Worm (Caenorhabditis elegans) whole organism, early embryonic: ENCODE results near the gene tsp-14.
A peak's percentile ranks its signal among the peaks of the same experiment; 100 is the strongest.

ENCODE experiments used
- B0310.2 ChIP-seq: sonication (generic microtip); optimal IDR thresholded peaks from 2 replicates; lab custom pipeline; 2016; ENCODE audit warnings: mild to moderate bottlenecking, missing genetic modification characterization, missing compliant biosample characterization
- F13C5.2 ChIP-seq: sonication (generic microtip); optimal IDR thresholded peaks from 2 replicates; lab custom pipeline; 2017; ENCODE audit warnings: mild to moderate bottlenecking, missing genetic modification characterization, inconsistent platforms, missing compliant biosample characterization
- aly-1 ChIP-seq: sonication (generic microtip); optimal IDR thresholded peaks from 2 replicates; lab custom pipeline; 2016; ENCODE audit warnings: missing genetic modification characterization, missing compliant biosample characterization
- ama-1 ChIP-seq: fragments of 150-350 bp; optimal IDR thresholded peaks from 2 replicates; lab custom pipeline; 2014
- ceh-13 ChIP-seq: fragments of 200-800 bp; sonication (Bioruptor generic); optimal IDR thresholded peaks from 2 replicates; lab custom pipeline; 2018; ENCODE audit warnings: mild to moderate bottlenecking, missing genetic modification characterization, missing compliant biosample characterization
- ceh-36 ChIP-seq: sonication (generic microtip); optimal IDR thresholded peaks from 2 replicates; lab custom pipeline; 2016; ENCODE audit warnings: missing genetic modification characterization, inconsistent platforms, missing compliant biosample characterization
- ets-7 ChIP-seq: sonication (generic microtip); optimal IDR thresholded peaks from 2 replicates; lab custom pipeline; 2016; ENCODE audit warnings: missing genotype, missing genetic modification characterization, missing compliant biosample characterization
- flt-1 ChIP-seq: fragments of 200-800 bp; sonication (Bioruptor generic); IDR thresholded peaks from 2 replicates; pipeline ENCODE4 v1.3.6; 2022; ENCODE audit warnings: missing genetic modification characterization, missing compliant biosample characterization
- hmbx-1 ChIP-seq: sonication (generic microtip); optimal IDR thresholded peaks from 2 replicates; lab custom pipeline; 2016; ENCODE audit warnings: mild to moderate bottlenecking, missing genetic modification characterization, missing compliant biosample characterization
- hmg-4 ChIP-seq: fragments of 200-800 bp; sonication (Bioruptor generic); optimal IDR thresholded peaks from 2 replicates; lab custom pipeline; 2018; ENCODE audit warnings: mild to moderate bottlenecking, missing genetic modification characterization, missing compliant biosample characterization
- hnd-1 ChIP-seq: sonication (generic microtip); optimal IDR thresholded peaks from 2 replicates; lab custom pipeline; 2016; ENCODE audit warnings: missing genetic modification characterization, missing compliant biosample characterization
- pes-1 ChIP-seq: fragments of 200-800 bp; sonication (Bioruptor generic); IDR thresholded peaks from 2 replicates; pipeline ENCODE4 v1.3.6; 2022; ENCODE audit warnings: missing genetic modification reagents, missing genetic modification characterization, missing compliant biosample characterization
- scrt-1 ChIP-seq: fragments of 200-800 bp; sonication (Bioruptor generic); IDR thresholded peaks from 2 replicates; pipeline ENCODE4 v1.3.6; 2022; ENCODE audit warnings: missing genetic modification characterization, missing compliant biosample characterization
- sea-1 ChIP-seq: fragments of 200-800 bp; sonication (Bioruptor generic); conservative IDR thresholded peaks from 2 replicates; pipeline ENCODE4 v1.3.6; 2022; ENCODE audit warnings: missing genetic modification characterization, missing compliant biosample characterization
- tbx-11 ChIP-seq: fragments of 200-800 bp; sonication (Bioruptor generic); IDR thresholded peaks from 2 replicates; pipeline ENCODE4 v1.3.6; 2022; ENCODE audit warnings: missing genetic modification characterization, missing compliant biosample characterization
- tbx-37 ChIP-seq: fragments of 200-800 bp; sonication (Bioruptor generic); conservative IDR thresholded peaks from 2 replicates; pipeline ENCODE4 v1.3.6; 2022; ENCODE audit warnings: missing genetic modification reagents, missing genetic modification characterization, missing compliant biosample characterization
- tra-4 ChIP-seq: sonication (generic microtip); optimal IDR thresholded peaks from 2 replicates; lab custom pipeline; 2017; ENCODE audit warnings: missing genetic modification characterization, missing compliant biosample characterization

The tsp-14 gene

ce11 chrX:4902376-4902775, 25.6 kb upstream of the tsp-14 start:
- TF ChIP-seq hmbx-1 (tag; lab: Kevin White, UChicago) (no peak), ama-1 (no peak), sea-1 (GFP tag; lab: Robert Waterston, UW) (no peak), ets-7 (tag; lab: Kevin White, UChicago) (no peak), F13C5.2 (tag; lab: Kevin White, UChicago) (no peak), tbx-11 (GFP tag; lab: Robert Waterston, UW) (no peak), ceh-13 (GFP tag; lab: Kevin White, UChicago) (no peak), hmg-4 (GFP tag; lab: Kevin White, UChicago) (no peak), ceh-36 (tag; lab: Kevin White, UChicago) (no peak), aly-1 (no peak), flt-1 (GFP tag; lab: Robert Waterston, UW) (no peak), tbx-37 (GFP tag; lab: Robert Waterston, UW) (no peak), pes-1 (no peak), B0310.2 (tag; lab: Kevin White, UChicago) (no peak), tra-4 (no peak), hnd-1 (tag; lab: Kevin White, UChicago) (no peak), scrt-1 (no peak)

- TF ChIP-seq tbx-37 (GFP tag; lab: Robert Waterston, UW) = no peak
These were observed 25.2 kb upstream of the tsp-14 start for ce11 chrX:4901974-4902373.

- TF ChIP-seq ets-7 (tag; lab: Kevin White, UChicago) (no peak), F13C5.2 (tag; lab: Kevin White, UChicago) (no peak), hmbx-1 (tag; lab: Kevin White, UChicago) (no peak), tra-4 (no peak)
These were observed 23.9 kb upstream of the tsp-14 start, which contains the start of gene T07F12.4 for ce11 chrX:4900685-4901084. T07F12.4 (minus strand) TSS chrX:4900814.

- TF ChIP-seq ceh-13 (GFP tag; lab: Kevin White, UChicago) (no peak), ets-7 (tag; lab: Kevin White, UChicago) (no peak), hmg-4 (GFP tag; lab: Kevin White, UChicago) (peak; percentile 37), pes-1 (no peak)
These were observed 22.9 kb upstream of the tsp-14 start for ce11 chrX:4899623-4900022.

- TF ChIP-seq F13C5.2 (tag; lab: Kevin White, UChicago) = no peak
- no peak for TF ChIP-seq sea-1 (GFP tag; lab: Robert Waterston, UW)
- TF ChIP-seq ets-7 (tag; lab: Kevin White, UChicago) = no peak
- TF ChIP-seq hnd-1 (tag; lab: Kevin White, UChicago) = no peak
These were observed 18.5 kb upstream of the tsp-14 start for ce11 chrX:4895223-4895622.

ce11 chrX:4893623-4894105, 16.9 kb upstream of the tsp-14 start, which contains the start of gene T07F12.1:
T07F12.1 (plus strand) TSS chrX:4894055.
- TF ChIP-seq pes-1 = no peak
- TF ChIP-seq ets-7 (tag; lab: Kevin White, UChicago) = no peak
- no peak for TF ChIP-seq ama-1
- no peak for TF ChIP-seq tbx-11 (GFP tag; lab: Robert Waterston, UW)
- TF ChIP-seq hmg-4 (GFP tag; lab: Kevin White, UChicago) = no peak
- no peak for TF ChIP-seq B0310.2 (tag; lab: Kevin White, UChicago)
- TF ChIP-seq F13C5.2 (tag; lab: Kevin White, UChicago) = no peak
- TF ChIP-seq aly-1 = no peak
- TF ChIP-seq ceh-13 (GFP tag; lab: Kevin White, UChicago) = no peak
- TF ChIP-seq scrt-1 = no peak
- no peak for TF ChIP-seq hnd-1 (tag; lab: Kevin White, UChicago)

- TF ChIP-seq hmg-4 (GFP tag; lab: Kevin White, UChicago) = peak; percentile 38
- TF ChIP-seq F13C5.2 (tag; lab: Kevin White, UChicago) = peak; percentile 34
- TF ChIP-seq ceh-36 (tag; lab: Kevin White, UChicago) = no peak
These were observed 13.4 kb upstream of the tsp-14 start, which contains the start of gene T07F12.2 for ce11 chrX:4890159-4890558. T07F12.2 (plus strand) TSS chrX:4890245.

ce11 chrX:4885651-4886050, 8.9 kb upstream of the tsp-14 start, which contains the start of gene arrd-23:
arrd-23 (plus strand) TSS chrX:4885951.
- no peak for TF ChIP-seq ets-7 (tag; lab: Kevin White, UChicago)

- TF ChIP-seq ets-7 (tag; lab: Kevin White, UChicago) (no peak), hmg-4 (GFP tag; lab: Kevin White, UChicago) (peak; percentile 54)
These were observed 4.5 kb upstream of the tsp-14 start for ce11 chrX:4881310-4881709.

- TF ChIP-seq aly-1 (no peak), tra-4 (no peak), flt-1 (GFP tag; lab: Robert Waterston, UW) (no peak), hmbx-1 (tag; lab: Kevin White, UChicago) (no peak), hnd-1 (tag; lab: Kevin White, UChicago) (no peak), pes-1 (no peak), ceh-13 (GFP tag; lab: Kevin White, UChicago) (no peak), sea-1 (GFP tag; lab: Robert Waterston, UW) (no peak), hmg-4 (GFP tag; lab: Kevin White, UChicago) (no peak), ets-7 (tag; lab: Kevin White, UChicago) (no peak), ceh-36 (tag; lab: Kevin White, UChicago) (no peak)
These were observed 3.2 kb upstream of the tsp-14 start for ce11 chrX:4879998-4880397.
